Worm (Caenorhabditis elegans) whole organism, early embryonic: ENCODE data around the gene C14F11.7.

Experiments used
- B0310.2 ChIP-seq: sonication (generic microtip); optimal IDR thresholded peaks from 2 replicates; lab custom pipeline; 2016; ENCODE audit warnings: mild to moderate bottlenecking, missing genetic modification characterization, missing compliant biosample characterization
- F13C5.2 ChIP-seq: sonication (generic microtip); optimal IDR thresholded peaks from 2 replicates; lab custom pipeline; 2017; ENCODE audit warnings: mild to moderate bottlenecking, missing genetic modification characterization, inconsistent platforms, missing compliant biosample characterization
- aly-1 ChIP-seq: sonication (generic microtip); optimal IDR thresholded peaks from 2 replicates; lab custom pipeline; 2016; ENCODE audit warnings: missing genetic modification characterization, missing compliant biosample characterization
- ama-1 ChIP-seq: fragments of 150-350 bp; optimal IDR thresholded peaks from 2 replicates; lab custom pipeline; 2014
- ceh-13 ChIP-seq: fragments of 200-800 bp; sonication (Bioruptor generic); optimal IDR thresholded peaks from 2 replicates; lab custom pipeline; 2018; ENCODE audit warnings: mild to moderate bottlenecking, missing genetic modification characterization, missing compliant biosample characterization
- ceh-36 ChIP-seq: sonication (generic microtip); optimal IDR thresholded peaks from 2 replicates; lab custom pipeline; 2016; ENCODE audit warnings: missing genetic modification characterization, inconsistent platforms, missing compliant biosample characterization
- ets-7 ChIP-seq: sonication (generic microtip); optimal IDR thresholded peaks from 2 replicates; lab custom pipeline; 2016; ENCODE audit warnings: missing genotype, missing genetic modification characterization, missing compliant biosample characterization
- flt-1 ChIP-seq: fragments of 200-800 bp; sonication (Bioruptor generic); IDR thresholded peaks from 2 replicates; pipeline ENCODE4 v1.3.6; 2022; ENCODE audit warnings: missing genetic modification characterization, missing compliant biosample characterization
- hmbx-1 ChIP-seq: sonication (generic microtip); optimal IDR thresholded peaks from 2 replicates; lab custom pipeline; 2016; ENCODE audit warnings: mild to moderate bottlenecking, missing genetic modification characterization, missing compliant biosample characterization
- hmg-4 ChIP-seq: fragments of 200-800 bp; sonication (Bioruptor generic); optimal IDR thresholded peaks from 2 replicates; lab custom pipeline; 2018; ENCODE audit warnings: mild to moderate bottlenecking, missing genetic modification characterization, missing compliant biosample characterization
- hnd-1 ChIP-seq: sonication (generic microtip); optimal IDR thresholded peaks from 2 replicates; lab custom pipeline; 2016; ENCODE audit warnings: missing genetic modification characterization, missing compliant biosample characterization
- pes-1 ChIP-seq: fragments of 200-800 bp; sonication (Bioruptor generic); IDR thresholded peaks from 2 replicates; pipeline ENCODE4 v1.3.6; 2022; ENCODE audit warnings: missing genetic modification reagents, missing genetic modification characterization, missing compliant biosample characterization
- scrt-1 ChIP-seq: fragments of 200-800 bp; sonication (Bioruptor generic); IDR thresholded peaks from 2 replicates; pipeline ENCODE4 v1.3.6; 2022; ENCODE audit warnings: missing genetic modification characterization, missing compliant biosample characterization
- sea-1 ChIP-seq: fragments of 200-800 bp; sonication (Bioruptor generic); conservative IDR thresholded peaks from 2 replicates; pipeline ENCODE4 v1.3.6; 2022; ENCODE audit warnings: missing genetic modification characterization, missing compliant biosample characterization
- tbx-11 ChIP-seq: fragments of 200-800 bp; sonication (Bioruptor generic); IDR thresholded peaks from 2 replicates; pipeline ENCODE4 v1.3.6; 2022; ENCODE audit warnings: missing genetic modification characterization, missing compliant biosample characterization
- tbx-37 ChIP-seq: fragments of 200-800 bp; sonication (Bioruptor generic); conservative IDR thresholded peaks from 2 replicates; pipeline ENCODE4 v1.3.6; 2022; ENCODE audit warnings: missing genetic modification reagents, missing genetic modification characterization, missing compliant biosample characterization
- tra-4 ChIP-seq: sonication (generic microtip); optimal IDR thresholded peaks from 2 replicates; lab custom pipeline; 2017; ENCODE audit warnings: missing genetic modification characterization, missing compliant biosample characterization

C14F11.7 gene

DNA sequence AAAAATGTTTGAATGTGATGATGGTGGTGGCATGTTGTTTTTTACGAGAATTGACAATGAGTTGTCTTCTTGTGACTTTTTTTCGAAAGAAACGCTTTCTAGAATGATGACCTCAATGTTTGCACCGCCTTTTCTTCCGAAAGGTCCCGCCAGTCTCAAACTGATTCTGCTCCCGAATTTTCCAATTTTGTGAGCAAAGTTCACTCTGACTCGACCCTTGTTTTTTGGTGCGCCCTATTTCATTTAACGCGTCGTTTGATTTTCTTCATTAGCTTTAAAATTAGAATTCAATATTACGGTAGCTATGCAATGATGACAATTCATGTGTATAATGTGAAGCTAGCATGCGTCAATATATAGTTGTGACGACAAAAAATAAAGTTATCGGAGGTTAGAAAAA lies 22.3 kb upstream of the C14F11.7 start, which contains the start of gene lite-1:
TSS of gene lite-1 (minus strand) at position 101 of the 400 bp plus-strand sequence.
- TF ChIP-seq ceh-36 (no peak), tbx-11 (GFP tag; lab: Robert Waterston, UW) (no peak), sea-1 (GFP tag; lab: Robert Waterston, UW) (no peak), B0310.2 (tag; lab: Kevin White, UChicago) (no peak), hmbx-1 (no peak), ceh-13 (no peak), scrt-1 (GFP tag; lab: Robert Waterston, UW) (no peak), ama-1 (lab: Kevin White, UChicago) (no peak), hmg-4 (GFP tag; lab: Kevin White, UChicago) (no peak), flt-1 (GFP tag; lab: Robert Waterston, UW) (no peak)

ce11 chrX:6224841-6225240 lies 16.5 kb upstream of the C14F11.7 start:
- TF ChIP-seq scrt-1 (GFP tag; lab: Robert Waterston, UW) (no peak), hmg-4 (GFP tag; lab: Kevin White, UChicago) (peak; percentile 15)

- TF ChIP-seq tbx-37 (no peak), pes-1 (GFP tag; lab: Robert Waterston, UW) (no peak), F13C5.2 (tag; lab: Kevin White, UChicago) (no peak), ama-1 (lab: Kevin White, UChicago) (no peak), flt-1 (GFP tag; lab: Robert Waterston, UW) (no peak), tra-4 (no peak), aly-1 (tag; lab: Kevin White, UChicago) (no peak), B0310.2 (tag; lab: Kevin White, UChicago) (no peak), hmbx-1 (no peak), hnd-1 (tag; lab: Kevin White, UChicago) (no peak), ceh-36 (no peak)
These were observed 12.7 kb upstream of the C14F11.7 start for ce11 chrX:6221097-6221496.

- TF ChIP-seq aly-1 (tag; lab: Kevin White, UChicago): peak; percentile 55
- TF ChIP-seq ets-7: peak; percentile 44
- TF ChIP-seq scrt-1 (GFP tag; lab: Robert Waterston, UW): 0 out of 2 replicates have a peak, but pooled peaks have one; percentile 63
- TF ChIP-seq B0310.2 (tag; lab: Kevin White, UChicago): no peak
- no peak for TF ChIP-seq ama-1 (lab: Kevin White, UChicago)
- peak; percentile 53; the same call in 1 of the 2 replicates for TF ChIP-seq tbx-11 (GFP tag; lab: Robert Waterston, UW)
- peak; percentile 55 for TF ChIP-seq hmg-4 (GFP tag; lab: Kevin White, UChicago)
- no peak for TF ChIP-seq tra-4
- peak; percentile 70 for TF ChIP-seq tbx-37
- peak; percentile 62 for TF ChIP-seq F13C5.2 (tag; lab: Kevin White, UChicago)
- TF ChIP-seq pes-1 (GFP tag; lab: Robert Waterston, UW): peak; percentile 81
- TF ChIP-seq ceh-13: peak; percentile 13
- peak; percentile 50 for TF ChIP-seq ceh-36
- 0 out of 2 replicates have a peak, but pooled peaks have one; percentile 42 for TF ChIP-seq sea-1 (GFP tag; lab: Robert Waterston, UW)
- peak; percentile 58 for TF ChIP-seq flt-1 (GFP tag; lab: Robert Waterston, UW)
- TF ChIP-seq hnd-1 (tag; lab: Kevin White, UChicago): peak; percentile 38
- TF ChIP-seq hmbx-1: no peak
These were observed 11.5 kb upstream of the C14F11.7 start for ce11 chrX:6219892-6220291.

DNA sequence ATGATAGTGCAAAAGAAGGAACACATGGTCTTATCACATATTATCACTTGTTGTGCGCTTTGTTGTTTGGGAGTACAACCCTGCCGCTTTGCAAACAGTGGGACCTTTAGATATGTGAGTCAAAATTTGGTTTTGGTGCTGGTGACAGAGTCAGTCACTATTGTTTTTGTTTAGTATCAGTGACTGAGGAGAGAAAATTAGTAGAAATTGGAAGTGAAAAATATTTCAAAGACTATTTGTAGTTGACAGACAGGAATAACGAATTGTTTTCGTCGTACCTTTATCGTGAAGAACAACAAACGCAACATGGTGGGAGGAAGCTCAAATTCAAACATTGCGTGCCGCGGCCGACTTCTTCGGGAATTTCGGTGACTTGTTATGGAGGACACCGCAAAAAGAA lies 8.2 kb upstream of the C14F11.7 start, which contains the start of gene lrch-1:
TSS of gene lrch-1 (minus strand) at position 101 of the 400 bp plus-strand sequence.
- no peak for TF ChIP-seq ceh-36
- TF ChIP-seq pes-1 (GFP tag; lab: Robert Waterston, UW): no peak
- no peak for TF ChIP-seq tbx-37
- no peak for TF ChIP-seq aly-1 (tag; lab: Kevin White, UChicago)
- TF ChIP-seq hmbx-1: no peak
- no peak for TF ChIP-seq hmg-4 (GFP tag; lab: Kevin White, UChicago)
- TF ChIP-seq tbx-11 (GFP tag; lab: Robert Waterston, UW): no peak
- TF ChIP-seq scrt-1 (GFP tag; lab: Robert Waterston, UW): no peak
- no peak for TF ChIP-seq B0310.2 (tag; lab: Kevin White, UChicago)
- TF ChIP-seq ceh-13: no peak
- no peak for TF ChIP-seq hnd-1 (tag; lab: Kevin White, UChicago)
- TF ChIP-seq sea-1 (GFP tag; lab: Robert Waterston, UW): no peak

DNA sequence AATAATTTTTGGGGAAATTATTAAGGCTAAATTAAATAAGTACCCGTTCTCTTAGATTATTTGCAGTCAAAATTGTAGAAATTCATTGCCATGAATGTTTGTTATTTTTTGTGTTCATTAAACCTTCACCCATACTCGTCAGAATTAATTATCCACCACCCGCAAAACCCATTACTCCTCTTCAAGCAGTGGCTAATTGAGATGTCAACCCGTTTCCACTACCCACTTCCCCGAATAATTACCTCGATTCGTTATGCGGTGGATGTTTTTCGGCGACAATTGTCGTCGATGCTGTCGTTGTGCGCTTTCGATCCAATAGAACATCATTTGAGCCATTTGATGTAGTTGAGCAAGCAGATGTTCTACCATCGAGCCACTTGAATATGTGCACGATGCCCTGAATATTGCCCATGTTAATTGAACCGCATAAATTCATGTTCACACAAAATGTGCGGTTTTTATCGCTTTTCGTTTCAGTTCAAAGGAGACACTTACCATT lies 3.0 kb upstream of the C14F11.7 start:
- TF ChIP-seq ets-7 (no peak), hmbx-1 (no peak), hmg-4 (GFP tag; lab: Kevin White, UChicago) (no peak), ceh-13 (no peak), tbx-37 (no peak), flt-1 (GFP tag; lab: Robert Waterston, UW) (no peak), tbx-11 (GFP tag; lab: Robert Waterston, UW) (no peak), ceh-36 (no peak), F13C5.2 (tag; lab: Kevin White, UChicago) (no peak), aly-1 (tag; lab: Kevin White, UChicago) (no peak), pes-1 (GFP tag; lab: Robert Waterston, UW) (no peak), tra-4 (no peak)

DNA sequence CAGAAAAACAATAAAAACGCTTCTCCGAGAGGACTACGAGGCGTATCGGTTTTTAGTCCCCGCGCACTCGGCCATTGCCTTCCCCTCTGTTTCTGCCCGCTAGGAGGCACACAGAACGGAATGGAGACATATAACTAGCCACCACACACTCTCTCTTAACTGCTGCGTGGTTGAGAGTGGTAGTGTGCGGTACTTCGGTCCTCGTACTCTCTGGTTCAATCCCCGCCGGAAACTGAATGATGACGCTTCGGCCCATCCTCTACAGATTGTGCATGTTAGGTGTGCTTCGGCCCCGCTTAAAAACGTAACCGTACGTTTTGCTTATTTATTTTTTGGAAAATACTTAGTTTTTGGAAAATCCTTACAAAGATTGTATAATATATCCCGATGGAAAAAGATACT lies 675 bp downstream of the C14F11.7 start, which contains the start of gene T13C5.6:
TSS of gene T13C5.6 (minus strand) at position 1 of the 402 bp plus-strand sequence.
- TF ChIP-seq ets-7 (peak; percentile 96), F13C5.2 (tag; lab: Kevin White, UChicago) (peak; percentile 99), hmbx-1 (peak; percentile 85), sea-1 (GFP tag; lab: Robert Waterston, UW) (peak; percentile 98), hmg-4 (GFP tag; lab: Kevin White, UChicago) (peak; percentile 100), pes-1 (GFP tag; lab: Robert Waterston, UW) (peak; percentile 98), ceh-13 (peak; percentile 93), flt-1 (GFP tag; lab: Robert Waterston, UW) (peak; percentile 95), ama-1 (lab: Kevin White, UChicago) (peak; percentile 58), tbx-37 (peak; percentile 98), aly-1 (tag; lab: Kevin White, UChicago) (peak; percentile 98), hnd-1 (tag; lab: Kevin White, UChicago) (peak; percentile 95), B0310.2 (tag; lab: Kevin White, UChicago) (peak; percentile 96), tra-4 (peak; percentile 95), ceh-36 (peak; percentile 93), scrt-1 (GFP tag; lab: Robert Waterston, UW) (peak; percentile 94), tbx-11 (GFP tag; lab: Robert Waterston, UW) (peak; percentile 97)
